Worm (Caenorhabditis elegans) whole organism, L4 larva: Measurements from ENCODE around the gene srg-38.

ENCODE experiments used
- D1046.2 ChIP-seq: fragments of 200-800 bp; sonication (Bioruptor generic); IDR thresholded peaks from 2 replicates; pipeline ENCODE4 v1.3.6; 2022; ENCODE audit warnings: missing genetic modification characterization, missing compliant biosample characterization
- F10B5.3 ChIP-seq: sonication (generic microtip); optimal IDR thresholded peaks from 2 replicates; lab custom pipeline; 2016; ENCODE audit warnings: mild to moderate bottlenecking, missing genetic modification characterization, missing compliant biosample characterization
- Y105C5A.15 ChIP-seq: fragments of 200-800 bp; sonication (Bioruptor generic); IDR thresholded peaks from 2 replicates; pipeline ENCODE4 v1.3.6; 2022; ENCODE audit warnings: missing genetic modification characterization, missing compliant biosample characterization
- ZK337.2 ChIP-seq: fragments of 200-800 bp; sonication (Bioruptor generic); IDR thresholded peaks from 2 replicates; pipeline ENCODE4 v1.3.6; 2022; ENCODE audit warnings: missing genetic modification reagents, missing genetic modification characterization, missing compliant biosample characterization
- ZK546.5 ChIP-seq, 2 experiments: sonication (generic microtip); optimal IDR thresholded peaks; 2 replicates each; lab custom pipeline; 2017; ENCODE audit warnings: missing biosample characterization in 2 of 2, missing genetic modification characterization in 2 of 2
- aha-1 ChIP-seq: fragments of 150-350 bp; peaks from one replicate; lab custom pipeline; 2014; ENCODE audit warnings: missing biosample characterization, missing genetic modification characterization
- attf-4 ChIP-seq: sonication (generic microtip); optimal IDR thresholded peaks from 3 replicates; lab custom pipeline; 2017; ENCODE audit warnings: missing biosample characterization, missing genetic modification characterization
- ceh-20 ChIP-seq: fragments of 200-800 bp; sonication (Bioruptor generic); IDR thresholded peaks from 2 replicates; pipeline ENCODE4 v1.3.6; 2022; ENCODE audit warnings: missing genetic modification reagents, missing genetic modification characterization, missing compliant biosample characterization
- ceh-28 ChIP-seq: fragments of 150-350 bp; optimal IDR thresholded peaks from 2 replicates; lab custom pipeline; 2014; ENCODE audit warnings: missing biosample characterization, missing genetic modification reagents, missing genetic modification characterization
- ceh-62 ChIP-seq: sonication (generic microtip); optimal IDR thresholded peaks from 2 replicates; lab custom pipeline; 2017; ENCODE audit warnings: missing biosample characterization, missing genetic modification characterization
- daf-8 ChIP-seq: fragments of 200-800 bp; sonication (Bioruptor generic); IDR thresholded peaks from 2 replicates; pipeline ENCODE4 v1.3.6; 2022; ENCODE audit warnings: missing genetic modification characterization, missing compliant biosample characterization
- dmd-6 ChIP-seq: fragments of 200-800 bp; sonication (Bioruptor generic); IDR thresholded peaks from 2 replicates; pipeline ENCODE4 v1.3.6; 2022; ENCODE audit warnings: missing genetic modification reagents, missing genetic modification characterization, missing compliant biosample characterization
- egl-43 ChIP-seq: fragments of 200-800 bp; sonication (Bioruptor generic); IDR thresholded peaks from 2 replicates; pipeline ENCODE4 v1.3.6; 2022; ENCODE audit warnings: missing genetic modification reagents, missing genetic modification characterization, missing compliant biosample characterization
- fkh-10 ChIP-seq: fragments of 150-350 bp; optimal IDR thresholded peaks from 2 replicates; lab custom pipeline; 2014; ENCODE audit warnings: missing biosample characterization, missing genetic modification reagents, missing genetic modification characterization
- hif-1 ChIP-seq, 2 experiments: sonication (generic microtip); optimal IDR thresholded peaks; 2 replicates each; lab custom pipeline; 2016 to 2017; ENCODE audit warnings: missing compliant biosample characterization in 2 of 2, missing genetic modification characterization in 2 of 2, missing genetic modification reagents in 2 of 2, missing genotype in 2 of 2, mild to moderate bottlenecking in 1 of 2
- hlh-30 ChIP-seq: sonication (generic microtip); optimal IDR thresholded peaks from 2 replicates; lab custom pipeline; 2017; ENCODE audit warnings: antibody characterized with exemption, mild to moderate bottlenecking, missing genetic modification characterization, missing compliant biosample characterization; ENCODE audit not compliant: insufficient read depth
- jun-1 ChIP-seq: fragments of 150-350 bp; optimal IDR thresholded peaks from 2 replicates; lab custom pipeline; 2014; ENCODE audit warnings: missing biosample characterization, missing genetic modification reagents, missing genetic modification characterization
- lin-1 ChIP-seq: fragments of 200-800 bp; sonication (Bioruptor generic); IDR thresholded peaks from 2 replicates; pipeline ENCODE4 v1.3.6; 2022; ENCODE audit warnings: missing genetic modification reagents, missing genetic modification characterization, missing compliant biosample characterization
- lin-15B ChIP-seq: fragments of 150-350 bp; sonication (generic microtip); optimal IDR thresholded peaks from 3 replicates; lab custom pipeline; 2014; ENCODE audit warnings: missing biosample characterization, missing genetic modification characterization
- lir-3 ChIP-seq: sonication (generic microtip); optimal IDR thresholded peaks from 2 replicates; lab custom pipeline; 2016; ENCODE audit warnings: mild to moderate bottlenecking, missing genetic modification characterization, missing compliant biosample characterization
- mdl-1 ChIP-seq, 2 experiments: fragments of 150-350 bp in 1 of 2; sonication (generic microtip) in 1 of 2; optimal IDR thresholded peaks; 2 replicates each; lab custom pipeline; 2014 to 2017; ENCODE audit warnings: missing biosample characterization in 2 of 2, missing genetic modification characterization in 2 of 2
- mep-1 ChIP-seq: fragments of 150-350 bp; sonication (generic microtip); optimal IDR thresholded peaks from 3 replicates; lab custom pipeline; 2014; ENCODE audit warnings: missing biosample characterization, missing genetic modification characterization
- nhr-102 ChIP-seq: sonication (generic microtip); optimal IDR thresholded peaks from 2 replicates; lab custom pipeline; 2016; ENCODE audit warnings: mild to moderate bottlenecking, missing genetic modification characterization, moderate library complexity, missing compliant biosample characterization
- nhr-11 ChIP-seq: fragments of 150-350 bp; optimal IDR thresholded peaks from 2 replicates; lab custom pipeline; 2014; ENCODE audit warnings: missing biosample characterization, missing genetic modification characterization
- nhr-25 ChIP-seq: sonication (generic microtip); optimal IDR thresholded peaks from 2 replicates; lab custom pipeline; 2017; ENCODE audit warnings: missing genetic modification characterization, mild to moderate bottlenecking, missing compliant biosample characterization, antibody characterized with exemption, moderate library complexity, borderline replicate concordance; ENCODE audit not compliant: insufficient read depth
- nhr-28 ChIP-seq: fragments of 150-350 bp; optimal IDR thresholded peaks from 2 replicates; lab custom pipeline; 2014; ENCODE audit warnings: missing biosample characterization, missing genetic modification characterization
- nhr-76 ChIP-seq: fragments of 150-350 bp; optimal IDR thresholded peaks from 2 replicates; lab custom pipeline; 2014; ENCODE audit warnings: missing biosample characterization, missing genetic modification characterization
- nhr-77 ChIP-seq: fragments of 150-350 bp; optimal IDR thresholded peaks from 2 replicates; lab custom pipeline; 2014; ENCODE audit warnings: missing biosample characterization, missing genetic modification characterization
- pqm-1 ChIP-seq: sonication (generic microtip); optimal IDR thresholded peaks from 2 replicates; lab custom pipeline; 2017; ENCODE audit warnings: missing biosample characterization, missing genetic modification characterization
- sdz-12 ChIP-seq: fragments of 200-800 bp; sonication (Bioruptor generic); optimal IDR thresholded peaks from 2 replicates; lab custom pipeline; 2018; ENCODE audit warnings: mild to moderate bottlenecking, missing genetic modification characterization, missing compliant biosample characterization
- tag-97 ChIP-seq: fragments of 200-800 bp; sonication (Bioruptor generic); IDR thresholded peaks from 2 replicates; pipeline ENCODE4 v1.3.6; 2022; ENCODE audit warnings: missing genetic modification characterization, missing compliant biosample characterization
- unc-130 ChIP-seq: sonication (generic microtip); optimal IDR thresholded peaks from 2 replicates; lab custom pipeline; 2016; ENCODE audit warnings: missing genetic modification reagents, missing genetic modification characterization, missing compliant biosample characterization
- unc-39 ChIP-seq: sonication (generic microtip); optimal IDR thresholded peaks from 2 replicates; lab custom pipeline; 2017; ENCODE audit warnings: missing biosample characterization, missing genetic modification characterization
- ztf-7 ChIP-seq: fragments of 150-350 bp; optimal IDR thresholded peaks from 2 replicates; lab custom pipeline; 2014; ENCODE audit warnings: missing biosample characterization, missing genetic modification characterization

Gene srg-38

ce11 chrV:11198094-11198493 is 42.6 kb upstream of the srg-38 start:
- TF ChIP-seq aha-1 (peak; percentile 82), lin-15B (tag; lab: Kevin White, UChicago) (no peak)

- TF ChIP-seq aha-1 (peak; percentile 97), hlh-30 (peak; percentile 21), mep-1 (tag; lab: Kevin White, UChicago) (peak; percentile 7), nhr-28 (tag; lab: Kevin White, UChicago) (peak; percentile 16), Y105C5A.15 (GFP tag; lab: Robert Waterston, UW) (no peak)
Observed at ce11 chrV:11196631-11197258, 41.3 kb upstream of the srg-38 start.

ce11 chrV:11196109-11196508 is 40.7 kb upstream of the srg-38 start, which contains the start of gene clc-6:
clc-6 (minus strand) TSS chrV:11196209.
- TF ChIP-seq nhr-11 (no peak), hif-1 (tag; optimal IDR thresholded peaks at IDR 0.05; lab: Kevin White, UChicago) (no peak), tag-97 (GFP tag; lab: Robert Waterston, UW) (no peak), aha-1 (no peak), D1046.2 (GFP tag; lab: Robert Waterston, UW) (no peak), ceh-20 (GFP tag; lab: Robert Waterston, UW) (no peak), mdl-1 (tag; optimal IDR thresholded peaks at IDR 0.05; lab: Kevin White, UChicago) (no peak), dmd-6 (GFP tag; lab: Robert Waterston, UW) (no peak), ceh-62 (tag; lab: Kevin White, UChicago) (no peak), daf-8 (GFP tag; lab: Robert Waterston, UW) (no peak), ceh-28 (tag; lab: Kevin White, UChicago) (no peak), egl-43 (GFP tag; lab: Robert Waterston, UW) (no peak), ZK546.5 (tag; optimal IDR thresholded peaks at IDR 0.05; lab: Kevin White, UChicago) (no peak), nhr-25 (tag; lab: Kevin White, UChicago) (no peak), ZK337.2 (GFP tag; lab: Robert Waterston, UW) (no peak)

ce11 chrV:11190983-11191382 is 35.5 kb upstream of the srg-38 start, which contains the start of gene lgc-49:
lgc-49 (plus strand) TSS chrV:11191283.
- no peak for TF ChIP-seq F10B5.3 (tag; lab: Kevin White, UChicago)
- no peak for TF ChIP-seq nhr-25 (tag; lab: Kevin White, UChicago)
- TF ChIP-seq D1046.2 (GFP tag; lab: Robert Waterston, UW), result no peak
- TF ChIP-seq attf-4, result no peak
- no peak for TF ChIP-seq jun-1 (tag; lab: Kevin White, UChicago)
- no peak for TF ChIP-seq pqm-1
- TF ChIP-seq unc-130 (GFP tag; lab: Kevin White, UChicago), result no peak
- TF ChIP-seq unc-39 (tag; lab: Kevin White, UChicago), result no peak
- TF ChIP-seq nhr-77, result no peak
- TF ChIP-seq ztf-7 (tag; lab: Kevin White, UChicago), result no peak
- no peak for TF ChIP-seq nhr-102 (tag; lab: Kevin White, UChicago)
- no peak for TF ChIP-seq fkh-10
- TF ChIP-seq, all 104 proteins: peak for 0

- TF ChIP-seq lin-15B (tag; lab: Kevin White, UChicago), result no peak
- no peak for TF ChIP-seq lir-3 (tag; lab: Kevin White, UChicago)
- TF ChIP-seq nhr-76 (tag; lab: Kevin White, UChicago), result no peak
- no peak for TF ChIP-seq hlh-30
- TF ChIP-seq ceh-62 (tag; lab: Kevin White, UChicago), result no peak
- no peak for TF ChIP-seq lin-1
- TF ChIP-seq sdz-12 (GFP tag; lab: Kevin White, UChicago), result no peak
Observed at ce11 chrV:11182925-11183324, 27.5 kb upstream of the srg-38 start, which contains the start of gene cnc-10. cnc-10 (plus strand) TSS chrV:11183225.
